Fruit fly (Drosophila melanogaster) whole organism, pupa: ENCODE measurements around the gene CG9133.

ENCODE experiments used
- CG17806 ChIP-seq: fragments of 200-800 bp; sonication (Bioruptor generic); optimal IDR thresholded peaks from 2 replicates; lab custom pipeline; 2018; ENCODE audit warnings: missing biosample characterization, mild to moderate bottlenecking, missing genetic modification characterization, moderate library complexity
- CG34367 ChIP-seq: fragments of 200-800 bp; sonication (Bioruptor generic); optimal IDR thresholded peaks from 2 replicates; lab custom pipeline; 2018; ENCODE audit warnings: missing biosample characterization, mild to moderate bottlenecking, missing genetic modification characterization
- CG4496 ChIP-seq: fragments of 200-800 bp; sonication (Bioruptor generic); IDR thresholded peaks from 3 replicates; pipeline ENCODE4 v1.3.6; 2022; ENCODE audit warnings: missing biosample characterization, missing genetic modification characterization
- CG8159 ChIP-seq: fragments of 200-800 bp; sonication (Bioruptor generic); optimal IDR thresholded peaks from 3 replicates; lab custom pipeline; 2018; ENCODE audit warnings: missing biosample characterization, mild to moderate bottlenecking, missing genetic modification characterization, moderate library complexity
- D1 ChIP-seq: fragments of 200-800 bp; sonication (Bioruptor generic); optimal IDR thresholded peaks from 2 replicates; lab custom pipeline; 2018; ENCODE audit warnings: missing biosample characterization, mild to moderate bottlenecking, missing genetic modification characterization, moderate library complexity
- EcR ChIP-seq: fragments of 200-800 bp; sonication (Bioruptor generic); optimal IDR thresholded peaks from 3 replicates; lab custom pipeline; 2019; ENCODE audit warnings: missing biosample characterization, missing genetic modification characterization, mild to moderate bottlenecking, moderate library complexity, missing genetic modification reagents
- Ets98B ChIP-seq: fragments of 200-800 bp; sonication (Bioruptor generic); IDR thresholded peaks from 2 replicates; pipeline ENCODE4 v1.3.6; 2022; ENCODE audit warnings: missing biosample characterization, missing genetic modification characterization
- Pif1A ChIP-seq: fragments of 200-800 bp; sonication (Bioruptor generic); optimal IDR thresholded peaks from 3 replicates; lab custom pipeline; 2016; ENCODE audit warnings: missing biosample characterization, missing genetic modification characterization
- gl ChIP-seq: fragments of 200-800 bp; sonication (Bioruptor generic); optimal IDR thresholded peaks from 2 replicates; lab custom pipeline; 2018; ENCODE audit warnings: missing biosample characterization, mild to moderate bottlenecking, missing genetic modification characterization

DNA sequence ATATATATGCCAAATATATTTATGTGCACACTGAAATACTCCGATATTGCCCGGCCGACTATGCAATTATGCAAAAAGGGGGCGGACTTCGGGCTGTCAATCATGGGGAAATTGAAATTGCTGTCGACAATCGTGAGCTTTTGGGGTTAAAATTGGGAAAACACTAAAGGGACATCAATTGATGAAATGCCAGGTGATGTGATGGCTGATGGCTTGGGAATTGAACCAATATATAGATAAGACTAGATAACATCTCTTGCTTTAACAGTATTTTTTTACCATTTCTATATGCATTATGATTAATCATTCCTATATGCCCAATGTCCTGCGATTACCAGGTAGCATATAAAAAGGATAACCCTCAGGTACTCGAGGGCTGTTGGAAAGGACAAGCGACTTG lies 26.1 kb downstream of the CG9133 start:
- TF ChIP-seq gl: no peak
- TF ChIP-seq CG4496 (GFP tag; lab: Robert Waterston, UW): no peak
- no peak for TF ChIP-seq Pif1A (GFP tag; lab: Kevin White, UChicago)
- no peak for TF ChIP-seq D1 (tag; lab: Kevin White, UChicago)
- no peak for TF ChIP-seq EcR
- TF ChIP-seq CG34367 (tag; lab: Kevin White, UChicago): no peak
- TF ChIP-seq CG8159 (tag; lab: Kevin White, UChicago): peak; percentile 4
- TF ChIP-seq CG17806: no peak
- no peak for TF ChIP-seq Ets98B
